Worm (Caenorhabditis elegans): ENCODE results near the gene Y57A10A.2.

Y57A10A.2 gene

ce11 chrII:12147331-12147730 is at the start of gene Y57A10A.2:
Gene Y57A10A.2 (plus strand): TSS chrII:12147631.
- no peak for TF ChIP-seq hlh-17 (GFP tag; optimal IDR thresholded peaks at IDR 0.05; ENCODE audit: borderline replicate concordance)

ce11 chrII:12098716-12099115 is 48.7 kb upstream of the Y57A10A.2 start:
- TF ChIP-seq nhr-85 (tag) = peak; percentile 60
- no peak for TF ChIP-seq snu-23 (GFP tag; optimal IDR thresholded peaks at IDR 0.05)

- TF ChIP-seq isw-1 (GFP tag; IDR thresholded peaks at IDR 0.05) (no peak), elt-2 (tag; optimal IDR thresholded peaks at IDR 0.05) (no peak), tlp-1 (tag; optimal IDR thresholded peaks at IDR 0.05) (peak; percentile 6)
Measured at ce11 chrII:12099889-12100288, 47.5 kb upstream of the Y57A10A.2 start, which contains the start of gene Y17G7B.17. Gene Y17G7B.17 (minus strand): TSS chrII:12099989.

- TF ChIP-seq dsc-1 (tag; optimal IDR thresholded peaks at IDR 0.05) (peak; percentile 94), elt-2 (tag; optimal IDR thresholded peaks at IDR 0.05) (peak; percentile 36), nhr-76 (tag; optimal IDR thresholded peaks at IDR 0.05) (no peak), mef-2 (tag; optimal IDR thresholded peaks at IDR 0.05) (peak; percentile 56), hlh-4 (tag; optimal IDR thresholded peaks at IDR 0.05) (no peak), unc-86 (tag; optimal IDR thresholded peaks at IDR 0.05) (peak; percentile 88), egl-13 (tag; optimal IDR thresholded peaks at IDR 0.05) (peak; percentile 86), nhr-85 (tag) (peak; percentile 98), C04F5.9 (tag; optimal IDR thresholded peaks at IDR 0.05) (peak; percentile 66), nhr-20 (tag; optimal IDR thresholded peaks at IDR 0.05) (peak; percentile 98), xbp-1 (tag; optimal IDR thresholded peaks at IDR 0.05) (peak; percentile 87), zag-1 (tag; optimal IDR thresholded peaks at IDR 0.05) (no peak), fos-1 (tag; optimal IDR thresholded peaks at IDR 0.05) (peak; percentile 69), ceh-82 (tag; optimal IDR thresholded peaks at IDR 0.05) (peak; percentile 54 to 89 (median 83)), ets-5 (GFP tag; IDR thresholded peaks at IDR 0.05) (no peak), Y116A8C.19 (tag; optimal IDR thresholded peaks at IDR 0.05; ENCODE audit: borderline replicate concordance) (no peak), pag-3 (tag; optimal IDR thresholded peaks at IDR 0.05; ENCODE audit: borderline replicate concordance, insufficient read depth) (no peak), unc-30 (tag; optimal IDR thresholded peaks at IDR 0.05) (no peak), nhr-11 (tag; optimal IDR thresholded peaks at IDR 0.05) (peak; percentile 83), egl-27 (tag; optimal IDR thresholded peaks at IDR 0.05) (peak in 1 of 2 experiments; percentile 30), tlp-1 (tag; optimal IDR thresholded peaks at IDR 0.05) (no peak), mep-1 (tag; optimal IDR thresholded peaks at IDR 0.05) (peak; percentile 99), aha-1 (tag; optimal IDR thresholded peaks at IDR 0.05) (peak; percentile 77), lsy-2 (tag; optimal IDR thresholded peaks at IDR 0.05) (peak; percentile 89 to 91), fkh-8 (tag; optimal IDR thresholded peaks at IDR 0.05) (peak; percentile 98), sox-4 (tag; optimal IDR thresholded peaks at IDR 0.05) (peak; percentile 71), grh-1 (GFP tag; IDR thresholded peaks at IDR 0.05) (peak; percentile 89), unc-130 (tag; optimal IDR thresholded peaks at IDR 0.05) (peak; percentile 91), vab-15 (tag; optimal IDR thresholded peaks at IDR 0.05) (no peak), mdl-1 (tag; optimal IDR thresholded peaks at IDR 0.05) (peak; percentile 78 to 99), lin-39 (tag; optimal IDR thresholded peaks at IDR 0.05) (peak; percentile 75), nhr-237 (tag; optimal IDR thresholded peaks at IDR 0.05) (peak; percentile 56), hpl-2 (GFP tag; optimal IDR thresholded peaks at IDR 0.05) (peak; percentile 67), pqm-1 (tag; optimal IDR thresholded peaks at IDR 0.05) (no peak), nhr-28 (tag; optimal IDR thresholded peaks at IDR 0.05) (peak; percentile 38), nhr-77 (tag; optimal IDR thresholded peaks at IDR 0.05) (peak; percentile 82), fkh-4 (tag; optimal IDR thresholded peaks at IDR 0.05; ENCODE audit: borderline replicate concordance) (peak; percentile 26), snpc-4 (tag; optimal IDR thresholded peaks at IDR 0.05) (peak; percentile 82), lin-15B (tag; optimal IDR thresholded peaks at IDR 0.05) (peak; percentile 60), nhr-19 (GFP tag; conservative IDR thresholded peaks at IDR 0.05) (peak; percentile 92), alr-1 (tag; optimal IDR thresholded peaks at IDR 0.05; ENCODE audit: borderline replicate concordance) (no peak), hlh-17 (GFP tag; optimal IDR thresholded peaks at IDR 0.05; ENCODE audit: borderline replicate concordance) (no peak), efl-3 (GFP tag; optimal IDR thresholded peaks at IDR 0.05) (peak; percentile 11), nhr-12 (tag; optimal IDR thresholded peaks at IDR 0.05) (no peak), C34B4.2 (tag; optimal IDR thresholded peaks at IDR 0.05) (no peak)
Measured at ce11 chrII:12102365-12102764, 45.1 kb upstream of the Y57A10A.2 start.
